Worm (Caenorhabditis elegans): ENCODE data around the gene dpy-31.

dpy-31 gene

ce11 chrIII:7216924-7217521 is 15.0 kb downstream of the dpy-31 start (continued):
- TF ChIP-seq mab-9 (GFP tag; IDR thresholded peaks at IDR 0.05) (no peak), fos-1 (tag; optimal IDR thresholded peaks at IDR 0.05) (no peak), elt-2 (tag; optimal IDR thresholded peaks at IDR 0.05) (no peak), hpl-2 (GFP tag; optimal IDR thresholded peaks at IDR 0.05) (no peak), nhr-12 (tag; optimal IDR thresholded peaks at IDR 0.05) (no peak), xbp-1 (tag; optimal IDR thresholded peaks at IDR 0.05) (peak; percentile 34), fkh-4 (tag; optimal IDR thresholded peaks at IDR 0.05; ENCODE audit: borderline replicate concordance) (no peak), lsy-2 (tag; optimal IDR thresholded peaks at IDR 0.05) (peak; percentile 76 to 80), rnt-1 (tag; optimal IDR thresholded peaks at IDR 0.05) (peak; percentile 88), isw-1 (GFP tag; IDR thresholded peaks at IDR 0.05) (no peak), Y116A8C.19 (tag; optimal IDR thresholded peaks at IDR 0.05; ENCODE audit: borderline replicate concordance) (no peak), alr-1 (tag; optimal IDR thresholded peaks at IDR 0.05; ENCODE audit: borderline replicate concordance) (no peak), ceh-82 (tag; optimal IDR thresholded peaks at IDR 0.05) (no peak), vab-15 (tag; optimal IDR thresholded peaks at IDR 0.05) (peak; percentile 25), lin-14 (GFP tag; optimal IDR thresholded peaks at IDR 0.05) (peak; percentile 90), lir-3 (tag; optimal IDR thresholded peaks at IDR 0.05; ENCODE audit: poor library complexity) (peak; percentile 31), C16A3.4 (tag; optimal IDR thresholded peaks at IDR 0.05) (peak; percentile 28), dpl-1 (GFP tag; optimal IDR thresholded peaks at IDR 0.05) (peak; percentile 5 to 30 (median 19)), ces-1 (GFP tag; optimal IDR thresholded peaks at IDR 0.05) (no peak), lin-39 (tag; optimal IDR thresholded peaks at IDR 0.05) (peak; percentile 63), unc-98 (GFP tag; IDR thresholded peaks at IDR 0.05) (peak; percentile 67), lin-35 (GFP tag; optimal IDR thresholded peaks at IDR 0.05) (peak in 1 of 2 experiments; percentile 6), zip-4 (GFP tag; optimal IDR thresholded peaks at IDR 0.05) (no peak), nhr-237 (tag; optimal IDR thresholded peaks at IDR 0.05) (no peak), zag-1 (tag; optimal IDR thresholded peaks at IDR 0.05) (no peak), nhr-11 (tag; optimal IDR thresholded peaks at IDR 0.05) (peak; percentile 65), mep-1 (tag; optimal IDR thresholded peaks at IDR 0.05) (peak; percentile 63), sup-37 (GFP tag; optimal IDR thresholded peaks at IDR 0.05) (peak; percentile 46), efl-3 (GFP tag; optimal IDR thresholded peaks at IDR 0.05) (no peak), grh-1 (GFP tag; IDR thresholded peaks at IDR 0.05) (no peak), ama-1 (optimal IDR thresholded peaks at IDR 0.05) (no peak), aly-2 (tag; optimal IDR thresholded peaks at IDR 0.05) (no peak), aha-1 (tag; optimal IDR thresholded peaks at IDR 0.05) (no peak), ets-5 (GFP tag; IDR thresholded peaks at IDR 0.05) (no peak), snpc-4 (tag; optimal IDR thresholded peaks at IDR 0.05) (no peak), lin-13 (GFP tag; optimal IDR thresholded peaks at IDR 0.05) (peak; percentile 40), unc-30 (tag; optimal IDR thresholded peaks at IDR 0.05) (no peak), elt-3 (tag; optimal IDR thresholded peaks at IDR 0.05) (no peak), C04F5.9 (tag; optimal IDR thresholded peaks at IDR 0.05) (no peak), nhr-84 (tag; optimal IDR thresholded peaks at IDR 0.05) (no peak), fkh-10 (GFP tag; optimal IDR thresholded peaks at IDR 0.05) (no peak), egl-13 (tag; optimal IDR thresholded peaks at IDR 0.05) (no peak), skn-1 (tag; optimal IDR thresholded peaks at IDR 0.05) (no peak), ztf-4 (tag; optimal IDR thresholded peaks at IDR 0.05) (peak; percentile 71), swsn-7 (tag; optimal IDR thresholded peaks at IDR 0.05) (peak; percentile 53), sptf-1 (tag; optimal IDR thresholded peaks at IDR 0.05) (no peak), sox-4 (tag; optimal IDR thresholded peaks at IDR 0.05) (no peak), nhr-28 (tag; optimal IDR thresholded peaks at IDR 0.05) (no peak), blmp-1 (tag; optimal IDR thresholded peaks at IDR 0.05) (peak; percentile 74), pqm-1 (tag; optimal IDR thresholded peaks at IDR 0.05) (no peak), lin-15B (tag; optimal IDR thresholded peaks at IDR 0.05) (no peak), F16B12.6 (tag; optimal IDR thresholded peaks at IDR 0.05) (no peak), snu-23 (GFP tag; optimal IDR thresholded peaks at IDR 0.05) (peak; percentile 80), unc-130 (tag; optimal IDR thresholded peaks at IDR 0.05) (peak; percentile 32)

Data from whole organism, L1 larva.